Worm (Caenorhabditis elegans) whole organism, mixed stage, embryonic: ENCODE data around the gene C16C10.8.

Experiments used
- M03D4.4 ChIP-seq: sonication (generic microtip); optimal IDR thresholded peaks from 2 replicates; lab custom pipeline; 2017; ENCODE audit warnings: mild to moderate bottlenecking, missing genetic modification characterization, missing compliant biosample characterization
- elt-3 ChIP-seq: fragments of 150-350 bp; optimal IDR thresholded peaks from 2 replicates; lab custom pipeline; 2014; ENCODE audit warnings: missing biosample characterization, missing genetic modification characterization
- nhr-76 ChIP-seq: sonication (generic microtip); optimal IDR thresholded peaks from 2 replicates; lab custom pipeline; 2017; ENCODE audit warnings: missing biosample characterization, missing genetic modification characterization
- pha-4 ChIP-seq: fragments of 150-350 bp; optimal IDR thresholded peaks from 2 replicates; lab custom pipeline; 2018; ENCODE audit warnings: missing biosample characterization, missing genetic modification reagents, missing genetic modification characterization
- unc-62 ChIP-seq: fragments of 150-350 bp; optimal IDR thresholded peaks from 2 replicates; lab custom pipeline; 2014; ENCODE audit warnings: missing biosample characterization, missing genetic modification reagents, missing genetic modification characterization
- zip-8 ChIP-seq: fragments of 150-350 bp; optimal IDR thresholded peaks from 2 replicates; lab custom pipeline; 2014; ENCODE audit warnings: missing biosample characterization, missing genetic modification characterization

ce11 chrIII:4164071-4164470, at the start of gene C16C10.8:
- TF ChIP-seq nhr-76 (tag; lab: Kevin White, UChicago) = no peak
- TF ChIP-seq unc-62 = no peak
- TF ChIP-seq elt-3 (tag; lab: Kevin White, UChicago) = no peak
- TF ChIP-seq M03D4.4 = no peak
- TF ChIP-seq zip-8 = no peak
- TF ChIP-seq pha-4 (tag; lab: Kevin White, UChicago) = no peak
